Worm (Caenorhabditis elegans) whole organism, L1 larva: ENCODE data around the gene Y43F8B.3.
A peak's percentile ranks its signal among the peaks of the same experiment; 100 is the strongest.

Experiments
- C04F5.9 ChIP-seq: sonication (generic microtip); optimal IDR thresholded peaks from 2 replicates; lab custom pipeline; 2016; ENCODE audit warnings: missing genetic modification characterization, missing compliant biosample characterization
- aha-1 ChIP-seq: fragments of 150-350 bp; optimal IDR thresholded peaks from 2 replicates; lab custom pipeline; 2014; ENCODE audit warnings: missing biosample characterization, missing genetic modification characterization
- alr-1 ChIP-seq: fragments of 200-800 bp; sonication (Bioruptor generic); optimal IDR thresholded peaks from 2 replicates; lab custom pipeline; 2018; ENCODE audit warnings: borderline replicate concordance, mild to moderate bottlenecking, missing genetic modification characterization, missing compliant biosample characterization
- aly-2 ChIP-seq: fragments of 150-350 bp; optimal IDR thresholded peaks from 2 replicates; lab custom pipeline; 2014; ENCODE audit warnings: missing biosample characterization, missing genetic modification characterization
- blmp-1 ChIP-seq: fragments of 150-350 bp; optimal IDR thresholded peaks from 2 replicates; lab custom pipeline; 2014; ENCODE audit warnings: missing biosample characterization, missing genetic modification characterization
- ceh-63 ChIP-seq: fragments of 200-800 bp; sonication (Bioruptor generic); optimal IDR thresholded peaks from 2 replicates; lab custom pipeline; 2018; ENCODE audit warnings: mild to moderate bottlenecking, missing genetic modification characterization, missing compliant biosample characterization
- ceh-90 ChIP-seq: sonication (generic microtip); optimal IDR thresholded peaks from 2 replicates; lab custom pipeline; 2016; ENCODE audit warnings: missing genetic modification characterization, missing compliant biosample characterization
- ces-1 ChIP-seq: fragments of 150-350 bp; optimal IDR thresholded peaks from 2 replicates; lab custom pipeline; 2014; ENCODE audit warnings: missing biosample characterization, missing genetic modification reagents, missing genetic modification characterization
- dsc-1 ChIP-seq: sonication (generic microtip); optimal IDR thresholded peaks from 2 replicates; lab custom pipeline; 2016; ENCODE audit warnings: mild to moderate bottlenecking, missing genetic modification characterization, missing compliant biosample characterization
- efl-1 ChIP-seq, 4 experiments: fragments of 150-350 bp; optimal IDR thresholded peaks in 3 of 4; peaks in 1 of 4; 1 replicate in 1 of 4; 2 replicates in 3 of 4; lab custom pipeline; 2014; ENCODE audit warnings: missing biosample characterization in 2 of 4, missing genetic modification characterization in 2 of 4, missing genetic modification reagents in 2 of 4
- egl-27 ChIP-seq, 2 experiments: fragments of 150-350 bp in 1 of 2; sonication (generic microtip); optimal IDR thresholded peaks; 3 replicates each; lab custom pipeline; 2017 to 2018; ENCODE audit warnings: missing biosample characterization in 2 of 2, missing genetic modification characterization in 2 of 2, missing genetic modification reagents in 2 of 2
- elt-2 ChIP-seq: sonication (generic microtip); optimal IDR thresholded peaks from 2 replicates; lab custom pipeline; 2016; ENCODE audit warnings: missing genetic modification characterization, mild to moderate bottlenecking, inconsistent platforms, missing compliant biosample characterization, missing genetic modification reagents
- elt-3 ChIP-seq, 6 experiments: fragments of 150-350 bp in 1 of 6; sonication (generic microtip); optimal IDR thresholded peaks; 2 replicates each; lab custom pipeline; 2017 to 2018; ENCODE audit warnings: missing biosample characterization in 6 of 6, missing genetic modification characterization in 6 of 6, inconsistent platforms in 1 of 6
- fkh-10 ChIP-seq: sonication (generic microtip); optimal IDR thresholded peaks from 2 replicates; lab custom pipeline; 2017; ENCODE audit warnings: missing biosample characterization, missing genetic modification reagents, missing genetic modification characterization
- fkh-4 ChIP-seq: sonication (generic microtip); optimal IDR thresholded peaks from 2 replicates; lab custom pipeline; 2016; ENCODE audit warnings: missing compliant biosample characterization, missing genetic modification characterization, borderline replicate concordance
- fkh-8 ChIP-seq: sonication (generic microtip); optimal IDR thresholded peaks from 2 replicates; lab custom pipeline; 2016; ENCODE audit warnings: mild to moderate bottlenecking, missing genetic modification characterization, missing compliant biosample characterization
- grh-1 ChIP-seq: fragments of 200-800 bp; sonication (Bioruptor generic); IDR thresholded peaks from 2 replicates; pipeline ENCODE4 v1.3.6; 2022; ENCODE audit warnings: missing genetic modification reagents, missing genetic modification characterization, missing compliant biosample characterization
- hlh-17 ChIP-seq: fragments of 200-800 bp; sonication (Bioruptor generic); optimal IDR thresholded peaks from 2 replicates; lab custom pipeline; 2018; ENCODE audit warnings: missing genetic modification characterization, mild to moderate bottlenecking, missing compliant biosample characterization, moderate library complexity, borderline replicate concordance
- hlh-4 ChIP-seq: sonication (generic microtip); optimal IDR thresholded peaks from 2 replicates; lab custom pipeline; 2016; ENCODE audit warnings: mild to moderate bottlenecking, missing genetic modification characterization, missing compliant biosample characterization
- hpl-2 ChIP-seq: fragments of 150-350 bp; optimal IDR thresholded peaks from 2 replicates; lab custom pipeline; 2014; ENCODE audit warnings: missing biosample characterization, missing genetic modification reagents, missing genetic modification characterization
- irx-1 ChIP-seq: sonication (generic microtip); optimal IDR thresholded peaks from 2 replicates; lab custom pipeline; 2016; ENCODE audit warnings: missing genetic modification characterization, missing compliant biosample characterization
- isw-1 ChIP-seq: fragments of 200-800 bp; sonication (Bioruptor generic); IDR thresholded peaks from 2 replicates; pipeline ENCODE4 v1.3.6; 2022; ENCODE audit warnings: missing genetic modification characterization, missing compliant biosample characterization
- lin-13 ChIP-seq: fragments of 150-350 bp; optimal IDR thresholded peaks from 2 replicates; lab custom pipeline; 2014; ENCODE audit warnings: missing biosample characterization, missing genetic modification reagents, missing genetic modification characterization
- lin-14 ChIP-seq: fragments of 200-800 bp; sonication (Bioruptor generic); optimal IDR thresholded peaks from 2 replicates; lab custom pipeline; 2018; ENCODE audit warnings: mild to moderate bottlenecking, missing genetic modification characterization, moderate library complexity, missing compliant biosample characterization
- lin-15B ChIP-seq: fragments of 150-350 bp; sonication (generic microtip); optimal IDR thresholded peaks from 3 replicates; lab custom pipeline; 2014; ENCODE audit warnings: missing biosample characterization, missing genetic modification characterization
- lin-39 ChIP-seq: fragments of 150-350 bp; optimal IDR thresholded peaks from 2 replicates; lab custom pipeline; 2014; ENCODE audit warnings: missing biosample characterization, missing genetic modification reagents, missing genetic modification characterization
- mdl-1 ChIP-seq, 2 experiments: fragments of 150-350 bp; optimal IDR thresholded peaks; 2 replicates each; lab custom pipeline; 2014 to 2017; ENCODE audit warnings: missing biosample characterization in 2 of 2, missing genetic modification characterization in 2 of 2, inconsistent platforms in 1 of 2
- mef-2 ChIP-seq: fragments of 150-350 bp; optimal IDR thresholded peaks from 2 replicates; lab custom pipeline; 2014; ENCODE audit warnings: missing biosample characterization, missing genetic modification characterization
- mep-1 ChIP-seq: fragments of 150-350 bp; optimal IDR thresholded peaks from 2 replicates; lab custom pipeline; 2014; ENCODE audit warnings: missing biosample characterization, missing genetic modification characterization
- nhr-12 ChIP-seq: sonication (generic microtip); optimal IDR thresholded peaks from 2 replicates; lab custom pipeline; 2017; ENCODE audit warnings: missing biosample characterization, missing genetic modification characterization
- nhr-20 ChIP-seq: sonication (generic microtip); optimal IDR thresholded peaks from 2 replicates; lab custom pipeline; 2016; ENCODE audit warnings: mild to moderate bottlenecking, missing genetic modification characterization, missing compliant biosample characterization
- nhr-71 ChIP-seq: sonication (generic microtip); optimal IDR thresholded peaks from 2 replicates; lab custom pipeline; 2016; ENCODE audit warnings: mild to moderate bottlenecking, missing genetic modification characterization, moderate library complexity, missing compliant biosample characterization
- nhr-84 ChIP-seq: sonication (generic microtip); optimal IDR thresholded peaks from 2 replicates; lab custom pipeline; 2017; ENCODE audit warnings: missing biosample characterization, missing genetic modification characterization
- nhr-85 ChIP-seq: sonication (generic microtip); peaks from one replicate; lab custom pipeline; 2016; ENCODE audit warnings: missing genetic modification characterization, inconsistent platforms, missing compliant biosample characterization
- nhr-90 ChIP-seq: sonication (generic microtip); optimal IDR thresholded peaks from 2 replicates; lab custom pipeline; 2016; ENCODE audit warnings: mild to moderate bottlenecking, missing genetic modification characterization, missing compliant biosample characterization; ENCODE audit not compliant: poor library complexity
- pag-3 ChIP-seq: sonication (generic microtip); optimal IDR thresholded peaks from 2 replicates; lab custom pipeline; 2017; ENCODE audit warnings: missing genetic modification characterization, mild to moderate bottlenecking, missing compliant biosample characterization, antibody characterized with exemption, borderline replicate concordance; ENCODE audit not compliant: insufficient read depth
- pax-3 ChIP-seq: fragments of 200-800 bp; sonication (Bioruptor generic); optimal IDR thresholded peaks from 2 replicates; lab custom pipeline; 2018; ENCODE audit warnings: mild to moderate bottlenecking, missing genetic modification characterization, moderate library complexity, missing compliant biosample characterization
- skn-1 ChIP-seq: fragments of 150-350 bp; optimal IDR thresholded peaks from 2 replicates; lab custom pipeline; 2014; ENCODE audit warnings: missing biosample characterization, missing genetic modification characterization
- snpc-4 ChIP-seq: fragments of 150-350 bp; optimal IDR thresholded peaks from 2 replicates; lab custom pipeline; 2014; ENCODE audit warnings: missing biosample characterization, missing genetic modification characterization
- sptf-1 ChIP-seq: fragments of 150-350 bp; optimal IDR thresholded peaks from 2 replicates; lab custom pipeline; 2014; ENCODE audit warnings: missing biosample characterization, missing genetic modification characterization
- tbx-2 ChIP-seq: sonication (generic microtip); optimal IDR thresholded peaks from 2 replicates; lab custom pipeline; 2016; ENCODE audit warnings: missing genetic modification characterization, missing compliant biosample characterization
- unc-130 ChIP-seq: fragments of 150-350 bp; optimal IDR thresholded peaks from 2 replicates; lab custom pipeline; 2017; ENCODE audit warnings: missing biosample characterization, missing genetic modification characterization, inconsistent platforms
- unc-30 ChIP-seq: sonication (generic microtip); optimal IDR thresholded peaks from 2 replicates; lab custom pipeline; 2017; ENCODE audit warnings: missing biosample characterization, missing genetic modification characterization
- unc-62 ChIP-seq: fragments of 150-350 bp; optimal IDR thresholded peaks from 2 replicates; lab custom pipeline; 2014; ENCODE audit warnings: missing biosample characterization, missing genetic modification reagents, missing genetic modification characterization
- xbp-1 ChIP-seq: sonication (generic microtip); optimal IDR thresholded peaks from 2 replicates; lab custom pipeline; 2016; ENCODE audit warnings: missing genetic modification characterization, missing compliant biosample characterization
- zag-1 ChIP-seq: fragments of 150-350 bp; optimal IDR thresholded peaks from 2 replicates; lab custom pipeline; 2014; ENCODE audit warnings: missing biosample characterization, missing genetic modification characterization
- zip-4 ChIP-seq: fragments of 200-800 bp; sonication (Bioruptor generic); optimal IDR thresholded peaks from 2 replicates; lab custom pipeline; 2018; ENCODE audit warnings: mild to moderate bottlenecking, missing genetic modification characterization, moderate library complexity, missing compliant biosample characterization
- ztf-11 ChIP-seq, 2 experiments: sonication (generic microtip); optimal IDR thresholded peaks; 2 replicates each; lab custom pipeline; 2016 to 2017; ENCODE audit warnings: missing genetic modification characterization in 2 of 2, missing biosample characterization in 1 of 2, missing compliant biosample characterization in 1 of 2

The Y43F8B.3 gene

DNA sequence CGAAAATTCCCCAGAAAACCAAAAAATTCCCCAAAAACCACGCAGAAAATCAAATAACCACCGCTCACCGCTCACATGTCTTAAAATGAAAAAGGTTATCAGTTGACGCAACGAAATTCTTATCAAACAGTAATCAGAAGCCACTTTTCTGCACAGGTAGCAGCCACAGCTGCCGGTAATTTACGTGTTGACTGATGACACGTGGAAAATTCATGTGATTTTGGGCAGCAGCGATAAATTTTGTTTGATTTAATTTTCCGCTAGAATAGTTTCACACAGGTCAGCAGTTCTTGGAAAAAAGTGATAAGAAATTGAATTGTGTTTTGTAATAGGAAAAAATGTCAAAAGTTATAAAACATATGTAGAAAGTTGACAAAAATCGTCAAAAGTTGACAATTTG is 24.7 kb downstream of the Y43F8B.3 start (continued):
- no peak for TF ChIP-seq unc-62 (GFP tag; lab: Kevin White, UChicago)
- TF ChIP-seq elt-2, result peak; percentile 97
- no peak for TF ChIP-seq hpl-2 (GFP tag; lab: Kevin White, UChicago)
- peak; percentile 57 for TF ChIP-seq tbx-2 (tag; lab: Kevin White, UChicago)
- no peak for TF ChIP-seq fkh-8 (tag; lab: Kevin White, UChicago)
- TF ChIP-seq mdl-1 (tag; optimal IDR thresholded peaks at IDR 0.05; lab: Kevin White, UChicago), result peak in 1 of 2 experiments; percentile 95
- no peak for TF ChIP-seq nhr-84 (tag; lab: Kevin White, UChicago)
- no peak for TF ChIP-seq isw-1 (GFP tag; lab: Robert Waterston, UW)
- no peak for TF ChIP-seq aly-2 (tag; lab: Kevin White, UChicago)
- no peak for TF ChIP-seq ceh-90 (tag; lab: Kevin White, UChicago)
- TF ChIP-seq egl-27 (tag; optimal IDR thresholded peaks at IDR 0.05; lab: Kevin White, UChicago), result no peak
- peak; percentile 82 for TF ChIP-seq nhr-20
- TF ChIP-seq sptf-1 (tag; lab: Kevin White, UChicago), result no peak
- peak; percentile 78 for TF ChIP-seq nhr-71 (tag; lab: Kevin White, UChicago)
- TF ChIP-seq nhr-85 (tag; lab: Kevin White, UChicago), result peak; percentile 90
- TF ChIP-seq pag-3, result no peak
- peak; percentile 83 for TF ChIP-seq nhr-90
- TF ChIP-seq hlh-4 (tag; lab: Kevin White, UChicago), result no peak
- no peak for TF ChIP-seq ztf-11 (tag; optimal IDR thresholded peaks at IDR 0.05; lab: Kevin White, UChicago)
- no peak for TF ChIP-seq lin-13 (GFP tag; lab: Kevin White, UChicago)
- no peak for TF ChIP-seq fkh-10 (GFP tag; lab: Kevin White, UChicago)
- no peak for TF ChIP-seq unc-30 (tag; lab: Kevin White, UChicago)
- TF ChIP-seq lin-15B (tag; lab: Kevin White, UChicago), result no peak
- TF ChIP-seq blmp-1 (tag; lab: Kevin White, UChicago), result peak; percentile 40
- no peak for TF ChIP-seq C04F5.9 (tag; lab: Kevin White, UChicago)
- TF ChIP-seq nhr-12 (tag; lab: Kevin White, UChicago), result no peak
- no peak for TF ChIP-seq mep-1 (tag; lab: Kevin White, UChicago)
- no peak for TF ChIP-seq snpc-4 (tag; lab: Kevin White, UChicago)
- no peak for TF ChIP-seq mef-2 (tag; lab: Kevin White, UChicago)
- TF ChIP-seq fkh-4, result no peak
- no peak for TF ChIP-seq irx-1 (tag; lab: Kevin White, UChicago)
- no peak for TF ChIP-seq zag-1 (tag; lab: Kevin White, UChicago)
- no peak for TF ChIP-seq zip-4 (GFP tag; lab: Kevin White, UChicago)
- TF ChIP-seq alr-1 (tag; lab: Kevin White, UChicago), result no peak
- peak in 2 of 6 experiments; percentile 75 to 96 for TF ChIP-seq elt-3 (tag; optimal IDR thresholded peaks at IDR 0.05; lab: Kevin White, UChicago)
- no peak for TF ChIP-seq ces-1 (GFP tag; lab: Kevin White, UChicago)
- TF ChIP-seq efl-1 (optimal IDR thresholded peaks at IDR 0.05; lab: Kevin White, UChicago), result no peak
- no peak for TF ChIP-seq efl-1 (GFP tag; optimal IDR thresholded peaks at IDR 0.05 in 1 of 2; lab: Kevin White, UChicago)
- no peak for TF ChIP-seq ceh-63 (GFP tag; lab: Kevin White, UChicago)
- no peak for TF ChIP-seq lin-39
- TF ChIP-seq grh-1 (GFP tag; lab: Robert Waterston, UW), result peak; percentile 48; the same call in 1 of the 2 replicates

DNA sequence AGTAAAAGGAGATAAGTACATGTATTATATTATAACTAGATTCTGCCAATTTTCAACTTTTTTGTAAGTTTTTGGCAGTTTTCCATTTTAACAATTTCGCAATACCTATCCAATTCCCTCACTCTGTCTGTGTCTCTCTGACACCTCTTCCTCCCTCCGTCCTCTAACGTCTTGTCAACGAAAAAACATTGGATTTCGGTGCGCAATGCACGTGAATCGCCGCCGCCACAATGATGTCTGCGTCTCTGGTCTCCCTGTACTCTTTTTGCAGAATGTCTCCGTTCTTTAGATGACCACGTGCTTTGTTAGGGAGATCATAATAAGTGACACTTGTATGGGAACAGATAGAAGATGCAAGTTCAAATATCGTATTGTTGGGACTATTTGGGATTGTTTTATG is 26.3 kb downstream of the Y43F8B.3 start:
- TF ChIP-seq lin-15B (tag; lab: Kevin White, UChicago) (no peak), ztf-11 (tag; optimal IDR thresholded peaks at IDR 0.05; lab: Kevin White, UChicago) (peak in 1 of 2 experiments; percentile 62), skn-1 (tag; lab: Kevin White, UChicago) (peak; percentile 85), nhr-90 (peak; percentile 98), blmp-1 (tag; lab: Kevin White, UChicago) (peak; percentile 94), elt-3 (tag; optimal IDR thresholded peaks at IDR 0.05; lab: Kevin White, UChicago) (peak in 5 of 6 experiments; percentile 62 to 97 (median 90)), unc-130 (tag; lab: Kevin White, UChicago) (peak; percentile 81), ceh-90 (tag; lab: Kevin White, UChicago) (peak; percentile 42), lin-14 (GFP tag; lab: Kevin White, UChicago) (peak; percentile 100), isw-1 (GFP tag; lab: Robert Waterston, UW) (peak; percentile 73), nhr-85 (tag; lab: Kevin White, UChicago) (peak; percentile 100), aha-1 (tag; lab: Kevin White, UChicago) (peak; percentile 75), hlh-17 (GFP tag; lab: Kevin White, UChicago) (no peak), nhr-12 (tag; lab: Kevin White, UChicago) (no peak), dsc-1 (tag; lab: Kevin White, UChicago) (peak; percentile 83), xbp-1 (peak; percentile 90), pax-3 (tag; lab: Kevin White, UChicago) (peak; percentile 89), lin-13 (GFP tag; lab: Kevin White, UChicago) (peak; percentile 87), unc-62 (GFP tag; lab: Kevin White, UChicago) (no peak), mdl-1 (tag; optimal IDR thresholded peaks at IDR 0.05; lab: Kevin White, UChicago) (peak; percentile 95 to 100), aly-2 (tag; lab: Kevin White, UChicago) (no peak), sptf-1 (tag; lab: Kevin White, UChicago) (no peak), grh-1 (GFP tag; lab: Robert Waterston, UW) (peak; percentile 90), tbx-2 (tag; lab: Kevin White, UChicago) (peak; percentile 98), nhr-84 (tag; lab: Kevin White, UChicago) (no peak)
